Worm (Caenorhabditis elegans) whole organism, L3 larva: ENCODE results near the gene brc-1.

Experiments
- ama-1 ChIP-seq: fragments of 150-350 bp; optimal IDR thresholded peaks from 2 replicates; lab custom pipeline; 2018
- ceh-28 ChIP-seq: fragments of 150-350 bp; optimal IDR thresholded peaks from 2 replicates; lab custom pipeline; 2014; ENCODE audit warnings: missing biosample characterization, missing genetic modification reagents, missing genetic modification characterization
- ceh-82 ChIP-seq: fragments of 150-350 bp; optimal IDR thresholded peaks from 2 replicates; lab custom pipeline; 2014; ENCODE audit warnings: missing biosample characterization, missing genetic modification characterization
- ceh-9 ChIP-seq: sonication (generic microtip); optimal IDR thresholded peaks from 2 replicates; lab custom pipeline; 2018; ENCODE audit warnings: missing biosample characterization, missing genetic modification characterization
- daf-12 ChIP-seq: fragments of 150-350 bp; optimal IDR thresholded peaks from 2 replicates; lab custom pipeline; 2014; ENCODE audit warnings: missing biosample characterization, missing genetic modification reagents, missing genetic modification characterization
- egl-27 ChIP-seq: sonication (generic microtip); optimal IDR thresholded peaks from 4 replicates; lab custom pipeline; 2017; ENCODE audit warnings: missing biosample characterization, missing genetic modification reagents, missing genetic modification characterization
- egl-5 ChIP-seq: fragments of 150-350 bp; optimal IDR thresholded peaks from 2 replicates; lab custom pipeline; 2017; ENCODE audit warnings: missing biosample characterization, missing genetic modification reagents, missing genetic modification characterization, inconsistent platforms
- elt-1 ChIP-seq: fragments of 150-350 bp; optimal IDR thresholded peaks from 2 replicates; lab custom pipeline; 2014; ENCODE audit warnings: missing biosample characterization, missing genetic modification characterization
- elt-2 ChIP-seq: sonication (generic microtip); optimal IDR thresholded peaks from 2 replicates; lab custom pipeline; 2016; ENCODE audit warnings: missing genetic modification reagents, mild to moderate bottlenecking, missing genetic modification characterization, missing compliant biosample characterization
- eor-1 ChIP-seq, 2 experiments: fragments of 150-350 bp; optimal IDR thresholded peaks; 2 replicates each; lab custom pipeline; 2014 to 2018; ENCODE audit warnings: missing biosample characterization in 2 of 2, missing genetic modification characterization in 2 of 2
- fkh-10 ChIP-seq: sonication (generic microtip); optimal IDR thresholded peaks from 2 replicates; lab custom pipeline; 2017; ENCODE audit warnings: missing biosample characterization, missing genetic modification reagents, missing genetic modification characterization
- fkh-2 ChIP-seq: fragments of 150-350 bp; optimal IDR thresholded peaks from 2 replicates; lab custom pipeline; 2014; ENCODE audit warnings: missing biosample characterization, missing genetic modification reagents, missing genetic modification characterization
- fos-1 ChIP-seq: fragments of 150-350 bp; optimal IDR thresholded peaks from 2 replicates; lab custom pipeline; 2014; ENCODE audit warnings: missing biosample characterization, missing genetic modification characterization
- hmg-11 ChIP-seq: sonication (generic microtip); optimal IDR thresholded peaks from 2 replicates; lab custom pipeline; 2016; ENCODE audit warnings: missing genetic modification characterization, missing compliant biosample characterization
- jun-1 ChIP-seq: fragments of 150-350 bp; optimal IDR thresholded peaks from 2 replicates; lab custom pipeline; 2014; ENCODE audit warnings: missing biosample characterization, missing genetic modification reagents, missing genetic modification characterization
- lin-15B ChIP-seq: fragments of 150-350 bp; optimal IDR thresholded peaks from 2 replicates; lab custom pipeline; 2014; ENCODE audit warnings: missing biosample characterization, missing genetic modification characterization
- lin-39 ChIP-seq: fragments of 150-350 bp; optimal IDR thresholded peaks from 2 replicates; lab custom pipeline; 2018; ENCODE audit warnings: missing biosample characterization, missing genetic modification reagents, missing genetic modification characterization
- lsy-12 ChIP-seq: sonication (generic microtip); optimal IDR thresholded peaks from 2 replicates; lab custom pipeline; 2016; ENCODE audit warnings: mild to moderate bottlenecking, missing genetic modification characterization, missing compliant biosample characterization
- mdl-1 ChIP-seq: fragments of 150-350 bp; optimal IDR thresholded peaks from 2 replicates; lab custom pipeline; 2014; ENCODE audit warnings: missing biosample characterization, missing genetic modification characterization
- mml-1 ChIP-seq: fragments of 150-350 bp; sonication (generic microtip); optimal IDR thresholded peaks from 3 replicates; lab custom pipeline; 2014; ENCODE audit warnings: missing biosample characterization, missing genetic modification characterization
- nfya-1 ChIP-seq: sonication (generic microtip); optimal IDR thresholded peaks from 2 replicates; lab custom pipeline; 2017; ENCODE audit warnings: missing genetic modification characterization, mild to moderate bottlenecking, missing compliant biosample characterization, antibody characterized with exemption, moderate library complexity; ENCODE audit not compliant: insufficient read depth
- nhr-11 ChIP-seq: fragments of 150-350 bp; optimal IDR thresholded peaks from 2 replicates; lab custom pipeline; 2014; ENCODE audit warnings: missing biosample characterization, missing genetic modification characterization
- nhr-12 ChIP-seq: fragments of 150-350 bp; optimal IDR thresholded peaks from 2 replicates; lab custom pipeline; 2014; ENCODE audit warnings: missing biosample characterization, missing genetic modification characterization
- nhr-23 ChIP-seq: fragments of 150-350 bp; optimal IDR thresholded peaks from 2 replicates; lab custom pipeline; 2014; ENCODE audit warnings: missing biosample characterization, missing genetic modification reagents, missing genetic modification characterization
- nhr-25 ChIP-seq: sonication (generic microtip); optimal IDR thresholded peaks from 2 replicates; lab custom pipeline; 2017; ENCODE audit warnings: missing biosample characterization, missing genetic modification characterization
- nhr-28 ChIP-seq: fragments of 150-350 bp; optimal IDR thresholded peaks from 2 replicates; lab custom pipeline; 2014; ENCODE audit warnings: missing biosample characterization, missing genetic modification characterization
- pha-4 ChIP-seq: fragments of 150-350 bp; optimal IDR thresholded peaks from 2 replicates; lab custom pipeline; 2014; ENCODE audit warnings: missing biosample characterization, missing genetic modification reagents, missing genetic modification characterization
- pqm-1 ChIP-seq: fragments of 150-350 bp; optimal IDR thresholded peaks from 2 replicates; lab custom pipeline; 2017; ENCODE audit warnings: missing biosample characterization, missing genetic modification characterization, inconsistent platforms
- sea-2 ChIP-seq: fragments of 150-350 bp; sonication (generic microtip); optimal IDR thresholded peaks from 4 replicates; lab custom pipeline; 2014; ENCODE audit warnings: missing biosample characterization, missing genetic modification reagents, missing genetic modification characterization
- skn-1 ChIP-seq: fragments of 150-350 bp; optimal IDR thresholded peaks from 2 replicates; lab custom pipeline; 2014; ENCODE audit warnings: missing biosample characterization, missing genetic modification characterization
- unc-39 ChIP-seq: sonication (generic microtip); optimal IDR thresholded peaks from 4 replicates; lab custom pipeline; 2017; ENCODE audit warnings: missing biosample characterization, missing genetic modification characterization
- zag-1 ChIP-seq: fragments of 150-350 bp; optimal IDR thresholded peaks from 2 replicates; lab custom pipeline; 2014; ENCODE audit warnings: missing biosample characterization, missing genetic modification characterization
- ztf-11 ChIP-seq: fragments of 150-350 bp; optimal IDR thresholded peaks from 2 replicates; lab custom pipeline; 2014; ENCODE audit warnings: missing biosample characterization, missing genetic modification characterization

brc-1 gene

ce11 chrIII:3898850-3899249 is 36.1 kb upstream of the brc-1 start:
- no peak for TF ChIP-seq lin-39 (tag; lab: Kevin White, UChicago)
- no peak for TF ChIP-seq zag-1 (tag; lab: Kevin White, UChicago)
- TF ChIP-seq sea-2 (GFP tag; lab: Kevin White, UChicago) = no peak
- no peak for TF ChIP-seq pqm-1 (tag; lab: Kevin White, UChicago)
- no peak for TF ChIP-seq nhr-28 (tag; lab: Kevin White, UChicago)
- TF ChIP-seq nhr-11 (tag; lab: Kevin White, UChicago) = no peak
- no peak for TF ChIP-seq nhr-12 (tag; lab: Kevin White, UChicago)
- TF ChIP-seq skn-1 = no peak
- no peak for TF ChIP-seq egl-5 (tag; lab: Kevin White, UChicago)
- no peak for TF ChIP-seq mdl-1
- TF ChIP-seq mml-1 (tag; lab: Kevin White, UChicago) = no peak
- TF ChIP-seq elt-1 (tag; lab: Kevin White, UChicago) = no peak
- TF ChIP-seq hmg-11 = peak; percentile 62
- TF ChIP-seq nfya-1 (tag; lab: Kevin White, UChicago) = peak; percentile 39
- TF ChIP-seq lin-15B (tag; lab: Kevin White, UChicago) = peak; percentile 40

ce11 chrIII:3898354-3898753 is 35.6 kb upstream of the brc-1 start:
- TF ChIP-seq elt-1 (tag; lab: Kevin White, UChicago) (no peak), nfya-1 (tag; lab: Kevin White, UChicago) (peak; percentile 84)
- TF ChIP-seq, all 47 proteins: peak for 1

- TF ChIP-seq pqm-1 (tag; lab: Kevin White, UChicago) (peak; percentile 54), elt-2 (tag; lab: Kevin White, UChicago) (peak; percentile 36), egl-27 (tag; lab: Kevin White, UChicago) (no peak), jun-1 (tag; lab: Kevin White, UChicago) (no peak)
Measured at ce11 chrIII:3893992-3894391, 31.2 kb upstream of the brc-1 start.

DNA sequence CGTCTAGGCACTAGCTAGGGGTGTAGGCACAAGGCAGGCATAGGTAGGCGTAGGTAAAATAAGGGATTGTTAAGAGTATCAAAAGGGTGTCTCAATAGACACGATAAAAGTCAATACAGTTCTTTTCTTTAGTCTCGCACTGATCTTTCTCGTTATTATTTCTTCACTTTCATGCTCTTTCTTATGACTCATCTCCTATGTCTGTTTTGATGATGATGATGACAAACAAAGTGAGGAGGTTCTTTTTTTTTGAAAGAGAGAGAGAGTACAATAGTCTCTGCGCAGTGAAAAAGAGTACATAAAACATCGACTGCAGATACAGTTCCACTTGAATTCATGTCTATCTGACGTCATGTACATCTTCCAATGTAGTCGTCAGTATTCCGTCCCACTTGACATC is 27.1 kb upstream of the brc-1 start:
- TF ChIP-seq ceh-9 (tag; lab: Kevin White, UChicago) (no peak), eor-1 (tag; optimal IDR thresholded peaks at IDR 0.05; lab: Kevin White, UChicago) (no peak), pha-4 (tag; lab: Kevin White, UChicago) (peak; percentile 82), ama-1 (lab: Kevin White, UChicago) (no peak), fkh-10 (no peak)

ce11 chrIII:3887586-3887985 is 24.8 kb upstream of the brc-1 start:
- TF ChIP-seq lin-15B (tag; lab: Kevin White, UChicago) (peak; percentile 96), nhr-25 (tag; lab: Kevin White, UChicago) (peak; percentile 53), ztf-11 (no peak), pqm-1 (tag; lab: Kevin White, UChicago) (peak; percentile 38), egl-5 (tag; lab: Kevin White, UChicago) (no peak), elt-2 (tag; lab: Kevin White, UChicago) (peak; percentile 66), fkh-2 (tag; lab: Kevin White, UChicago) (no peak), pha-4 (tag; lab: Kevin White, UChicago) (peak; percentile 79), skn-1 (no peak), sea-2 (GFP tag; lab: Kevin White, UChicago) (no peak), nhr-12 (tag; lab: Kevin White, UChicago) (no peak), nfya-1 (tag; lab: Kevin White, UChicago) (peak; percentile 35), ceh-82 (tag; lab: Kevin White, UChicago) (no peak), fkh-10 (no peak), nhr-23 (tag; lab: Kevin White, UChicago) (peak; percentile 43)

DNA sequence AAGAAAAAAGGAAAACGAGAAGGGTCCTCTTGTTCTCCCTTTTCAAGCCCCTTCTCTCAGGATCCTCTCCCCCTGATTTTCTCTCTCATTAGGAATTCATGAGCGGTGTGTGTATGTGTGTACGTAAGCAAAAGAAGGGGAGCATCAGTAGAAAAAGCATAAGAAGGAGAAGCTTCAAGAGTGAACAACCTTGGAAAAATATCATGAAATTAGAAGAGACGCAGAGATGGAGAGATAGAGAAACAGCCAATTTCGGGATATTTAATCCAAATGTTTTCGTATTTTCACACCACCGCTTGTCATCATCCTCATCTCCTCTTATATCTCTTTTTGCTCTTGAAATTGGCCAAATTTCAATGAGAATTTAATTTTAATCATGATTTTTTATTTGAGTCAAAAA is 20.4 kb upstream of the brc-1 start:
- TF ChIP-seq egl-5 (tag; lab: Kevin White, UChicago) (no peak), ceh-82 (tag; lab: Kevin White, UChicago) (no peak), lsy-12 (tag; lab: Kevin White, UChicago) (no peak), pqm-1 (tag; lab: Kevin White, UChicago) (no peak), fos-1 (no peak), egl-27 (tag; lab: Kevin White, UChicago) (no peak), hmg-11 (no peak), ztf-11 (no peak), mml-1 (tag; lab: Kevin White, UChicago) (no peak), ceh-28 (no peak), unc-39 (tag; lab: Kevin White, UChicago) (no peak), jun-1 (tag; lab: Kevin White, UChicago) (no peak), daf-12 (tag; lab: Kevin White, UChicago) (no peak), zag-1 (tag; lab: Kevin White, UChicago) (no peak)
